Worm (Caenorhabditis elegans): ENCODE data around the gene F40G12.11.

- no peak for TF ChIP-seq dpff-1 (tag; optimal IDR thresholded peaks at IDR 0.05)
- TF ChIP-seq unc-62 (GFP tag; optimal IDR thresholded peaks at IDR 0.05), result no peak
Measured at ce11 chrV:14336655-14337054, 50.7 kb downstream of the F40G12.11 start, which contains the start of gene srm-6.
